Worm (Caenorhabditis elegans) whole organism, mixed stage, embryonic: ENCODE results near the gene T22F7.4.

Source experiments
- blmp-1 ChIP-seq: fragments of 150-350 bp; optimal IDR thresholded peaks from 2 replicates; lab custom pipeline; 2014; ENCODE audit warnings: missing biosample characterization, missing genetic modification characterization
- lin-32 ChIP-seq: fragments of 200-800 bp; sonication (Bioruptor generic); optimal IDR thresholded peaks from 2 replicates; lab custom pipeline; 2018; ENCODE audit warnings: mild to moderate bottlenecking, missing genetic modification characterization, missing compliant biosample characterization
- mep-1 ChIP-seq: fragments of 150-350 bp; optimal IDR thresholded peaks from 2 replicates; lab custom pipeline; 2017; ENCODE audit warnings: missing biosample characterization, missing genetic modification reagents, missing genetic modification characterization, inconsistent platforms
- nhr-12 ChIP-seq: fragments of 150-350 bp; optimal IDR thresholded peaks from 2 replicates; lab custom pipeline; 2014; ENCODE audit warnings: missing biosample characterization, missing genetic modification characterization

- TF ChIP-seq mep-1 (tag; lab: Kevin White, UChicago): peak; percentile 7
- TF ChIP-seq lin-32 (GFP tag; lab: Kevin White, UChicago): peak; percentile 61
- no peak for TF ChIP-seq blmp-1 (tag; lab: Kevin White, UChicago)
- no peak for TF ChIP-seq nhr-12 (tag; lab: Kevin White, UChicago)
Measured at ce11 chrIII:535266-536107, 8.8 kb upstream of the T22F7.4 start.
